Worm (Caenorhabditis elegans) whole organism, mixed stage, embryonic: ENCODE data around the gene lido-17.

ENCODE experiments used
- elt-1 ChIP-seq: sonication (generic microtip); optimal IDR thresholded peaks from 2 replicates; lab custom pipeline; 2017; ENCODE audit warnings: missing genetic modification characterization, mild to moderate bottlenecking, missing compliant biosample characterization, antibody characterized with exemption, moderate library complexity, borderline replicate concordance; ENCODE audit not compliant: insufficient read depth
- flh-1 ChIP-seq: fragments of 200-800 bp; sonication (Bioruptor generic); optimal IDR thresholded peaks from 2 replicates; lab custom pipeline; 2018; ENCODE audit warnings: mild to moderate bottlenecking, missing genetic modification characterization, moderate library complexity, missing compliant biosample characterization
- ham-2 ChIP-seq: fragments of 200-800 bp; sonication (Bioruptor generic); optimal IDR thresholded peaks from 2 replicates; lab custom pipeline; 2018; ENCODE audit warnings: mild to moderate bottlenecking, missing genetic modification characterization, missing compliant biosample characterization
- lsy-2 ChIP-seq: fragments of 150-350 bp; optimal IDR thresholded peaks from 2 replicates; lab custom pipeline; 2014; ENCODE audit warnings: missing biosample characterization, missing genetic modification characterization
- mep-1 ChIP-seq: fragments of 150-350 bp; optimal IDR thresholded peaks from 2 replicates; lab custom pipeline; 2017; ENCODE audit warnings: missing biosample characterization, missing genetic modification reagents, missing genetic modification characterization, inconsistent platforms
- mls-2 ChIP-seq: sonication (generic microtip); optimal IDR thresholded peaks from 2 replicates; lab custom pipeline; 2016; ENCODE audit warnings: mild to moderate bottlenecking, missing genetic modification characterization, moderate library complexity, missing compliant biosample characterization
- nhr-12 ChIP-seq: fragments of 150-350 bp; optimal IDR thresholded peaks from 2 replicates; lab custom pipeline; 2014; ENCODE audit warnings: missing biosample characterization, missing genetic modification characterization
- nhr-237 ChIP-seq: fragments of 150-350 bp; optimal IDR thresholded peaks from 2 replicates; lab custom pipeline; 2014; ENCODE audit warnings: missing biosample characterization, missing genetic modification characterization
- nhr-28 ChIP-seq: fragments of 150-350 bp; optimal IDR thresholded peaks from 2 replicates; lab custom pipeline; 2014; ENCODE audit warnings: missing biosample characterization, missing genetic modification characterization
- unc-120 ChIP-seq: sonication (generic microtip); optimal IDR thresholded peaks from 2 replicates; lab custom pipeline; 2017; ENCODE audit warnings: missing genetic modification characterization, missing compliant biosample characterization; ENCODE audit not compliant: poor library complexity, severe bottlenecking
- unc-62 ChIP-seq: fragments of 150-350 bp; optimal IDR thresholded peaks from 2 replicates; lab custom pipeline; 2014; ENCODE audit warnings: missing biosample characterization, missing genetic modification reagents, missing genetic modification characterization
- ztf-11 ChIP-seq: fragments of 150-350 bp; optimal IDR thresholded peaks from 2 replicates; lab custom pipeline; 2014; ENCODE audit warnings: missing biosample characterization, missing genetic modification characterization

DNA sequence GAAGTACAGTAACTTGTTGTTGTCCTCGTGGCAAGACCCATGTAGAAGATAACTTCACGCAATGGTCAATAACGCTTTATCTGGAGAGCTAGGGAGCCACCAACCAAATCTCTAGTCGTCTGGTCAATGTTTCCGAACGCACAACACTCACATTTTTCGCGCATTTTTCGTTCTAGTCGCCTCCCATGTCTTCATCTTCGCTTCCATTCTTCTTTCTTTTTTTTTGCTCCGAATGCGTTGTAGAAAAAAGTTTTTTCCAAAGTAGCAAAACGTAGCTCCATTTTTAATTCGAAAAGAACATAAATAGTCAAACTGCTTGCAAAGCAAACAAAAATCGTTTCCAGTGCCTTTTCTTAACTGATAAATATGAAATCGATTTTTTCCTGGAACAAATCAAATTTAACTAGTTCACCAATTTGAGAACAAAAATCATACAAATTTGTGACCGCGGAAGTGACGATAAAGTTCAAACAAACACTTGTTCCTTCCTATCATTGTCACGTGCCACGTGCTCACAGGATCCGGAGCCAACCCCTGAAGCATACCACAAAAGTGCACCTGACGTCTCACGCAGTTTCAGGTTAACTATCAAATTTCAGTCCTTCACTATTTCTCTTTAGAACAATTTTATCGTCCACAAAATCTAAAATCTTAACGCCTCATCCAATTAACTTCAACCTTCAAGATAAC lies 26.4 kb upstream of the lido-17 start:
- TF ChIP-seq nhr-28 (tag; lab: Kevin White, UChicago), result no peak
- no peak for TF ChIP-seq lsy-2 (tag; lab: Kevin White, UChicago)
- no peak for TF ChIP-seq ztf-11 (tag; lab: Kevin White, UChicago)
- no peak for TF ChIP-seq unc-62 (GFP tag; lab: Kevin White, UChicago)
- no peak for TF ChIP-seq nhr-12 (tag; lab: Kevin White, UChicago)
- no peak for TF ChIP-seq elt-1 (tag; lab: Kevin White, UChicago)
- no peak for TF ChIP-seq nhr-237 (tag; lab: Kevin White, UChicago)
- no peak for TF ChIP-seq unc-120 (tag; lab: Kevin White, UChicago)
- TF ChIP-seq mep-1 (tag; lab: Kevin White, UChicago), result no peak
- TF ChIP-seq mls-2, result no peak
- no peak for TF ChIP-seq flh-1 (GFP tag; lab: Kevin White, UChicago)
- TF ChIP-seq ham-2 (GFP tag; lab: Kevin White, UChicago), result no peak
